Worm (Caenorhabditis elegans) whole organism, L1 larva: ENCODE measurements around the gene mog-4.

Source experiments
- jun-1 ChIP-seq: fragments of 150-350 bp; optimal IDR thresholded peaks from 2 replicates; lab custom pipeline; 2014; ENCODE audit warnings: missing biosample characterization, missing genetic modification reagents, missing genetic modification characterization
- lin-13 ChIP-seq: fragments of 150-350 bp; optimal IDR thresholded peaks from 2 replicates; lab custom pipeline; 2014; ENCODE audit warnings: missing biosample characterization, missing genetic modification reagents, missing genetic modification characterization
- lin-35 ChIP-seq, 2 experiments: fragments of 150-350 bp; optimal IDR thresholded peaks; 2 replicates each; lab custom pipeline; 2014; ENCODE audit warnings: missing biosample characterization in 2 of 2, missing genetic modification characterization in 2 of 2, missing genetic modification reagents in 2 of 2
- nhr-20 ChIP-seq: sonication (generic microtip); optimal IDR thresholded peaks from 2 replicates; lab custom pipeline; 2016; ENCODE audit warnings: mild to moderate bottlenecking, missing genetic modification characterization, missing compliant biosample characterization
- sup-37 ChIP-seq: fragments of 200-800 bp; sonication (Bioruptor generic); optimal IDR thresholded peaks from 2 replicates; lab custom pipeline; 2018; ENCODE audit warnings: mild to moderate bottlenecking, missing genetic modification characterization, missing compliant biosample characterization
- ztf-4 ChIP-seq: fragments of 150-350 bp; optimal IDR thresholded peaks from 2 replicates; lab custom pipeline; 2014; ENCODE audit warnings: missing biosample characterization, missing genetic modification characterization

ce11 chrII:14507563-14507962, 53.8 kb downstream of the mog-4 start, which contains the start of the genes K10H10.7 and K10H10.10:
- no peak for TF ChIP-seq ztf-4 (tag; lab: Kevin White, UChicago)
- no peak for TF ChIP-seq lin-35 (GFP tag; optimal IDR thresholded peaks at IDR 0.05; lab: Kevin White, UChicago)
- no peak for TF ChIP-seq nhr-20 (tag; lab: Kevin White, UChicago)
- TF ChIP-seq sup-37 (GFP tag; lab: Kevin White, UChicago), result no peak
- TF ChIP-seq jun-1 (tag; lab: Kevin White, UChicago), result no peak
- no peak for TF ChIP-seq lin-13 (GFP tag; lab: Kevin White, UChicago)
